Worm (Caenorhabditis elegans): ENCODE data around the gene F10C2.5.
A peak's percentile ranks its signal among the peaks of the same experiment; 100 is the strongest.
"Not testable (repeated sequence)": the region's sequence is repeated elsewhere in the genome, so short reads cannot be mapped to it uniquely, and the experiment has no call there.

Gene F10C2.5

DNA sequence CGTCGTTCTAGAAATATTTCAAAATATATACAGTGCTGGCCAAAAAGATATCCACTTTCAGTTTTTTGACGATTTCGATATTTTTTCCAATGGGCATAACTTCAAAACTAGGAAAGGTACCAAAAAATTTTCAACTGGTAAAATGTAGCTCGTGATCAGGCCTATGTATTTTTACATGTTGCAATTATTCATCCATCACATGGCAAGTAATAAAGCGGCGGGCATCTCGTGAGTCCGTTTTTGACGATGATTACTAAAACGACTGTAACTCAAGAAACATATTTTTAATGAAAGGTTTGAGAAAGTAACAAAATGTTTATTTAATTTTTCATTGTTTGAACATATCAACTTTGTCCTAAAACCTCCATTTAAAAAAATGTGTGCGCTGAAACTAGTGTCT is 25.2 kb upstream of the F10C2.5 start, which contains the start of gene F10C2.3:
Gene F10C2.3, plus strand, starts transcription at position 301 of the 400 bp plus-strand sequence.
- not testable (repeated sequence) for TF ChIP-seq skn-1 (tag; optimal IDR thresholded peaks at IDR 0.05); nhr-23 (tag; optimal IDR thresholded peaks at IDR 0.05); Y55F3AM.14 (GFP tag; optimal IDR thresholded peaks at IDR 0.05)

DNA sequence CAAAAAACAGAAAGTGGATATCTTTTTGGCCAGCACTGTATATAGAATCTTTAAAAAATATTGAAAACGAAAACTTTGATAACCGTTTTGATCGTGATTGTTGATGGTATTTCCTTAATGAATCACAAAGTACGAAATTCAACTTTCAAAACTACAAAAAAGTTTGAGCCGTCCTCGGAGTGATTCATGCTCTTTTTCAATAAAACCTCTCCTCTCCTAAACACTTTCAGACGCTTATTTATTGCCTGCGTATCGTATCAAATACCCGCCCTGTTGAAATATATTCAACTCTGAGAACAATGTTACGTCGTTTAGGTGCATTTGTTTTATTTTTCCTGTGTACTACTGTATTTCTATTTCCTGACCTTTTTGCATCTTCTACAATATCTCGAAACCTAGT is 24.3 kb upstream of the F10C2.5 start:
- TF ChIP-seq unc-62 (GFP tag; optimal IDR thresholded peaks at IDR 0.05) = no peak
- TF ChIP-seq fos-1 (tag; optimal IDR thresholded peaks at IDR 0.05) = peak; percentile 58

DNA sequence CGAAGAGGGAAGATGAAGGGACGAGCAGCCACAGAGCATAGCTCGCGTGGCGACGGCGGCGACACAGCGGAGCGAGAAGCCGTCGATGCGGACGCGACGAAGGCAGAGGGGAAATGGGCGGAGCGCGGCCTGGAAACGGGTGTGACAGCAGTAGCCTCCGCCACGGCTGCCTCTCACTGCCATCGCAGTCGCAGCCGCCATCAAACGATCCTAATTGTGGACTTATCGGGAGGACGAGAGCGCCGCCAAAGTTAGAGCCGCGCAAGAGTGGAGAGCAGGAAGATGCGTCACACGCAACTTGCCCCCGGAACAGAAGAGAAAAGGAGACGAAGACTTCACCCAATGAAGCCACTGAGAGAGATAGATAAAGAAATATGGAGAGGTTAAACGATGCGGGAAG is 21.0 kb upstream of the F10C2.5 start:
- peak; percentile 18 for TF ChIP-seq lin-11 (tag; optimal IDR thresholded peaks at IDR 0.05)
- no peak for TF ChIP-seq snpc-4 (tag; optimal IDR thresholded peaks at IDR 0.05)
- TF ChIP-seq ztf-4 (tag; optimal IDR thresholded peaks at IDR 0.05) = no peak
- TF ChIP-seq nhr-12 (tag; optimal IDR thresholded peaks at IDR 0.05) = no peak
- peak; percentile 82 for TF ChIP-seq zag-1 (tag; optimal IDR thresholded peaks at IDR 0.05)
- TF ChIP-seq C34F6.9 (tag; optimal IDR thresholded peaks at IDR 0.05) = peak; percentile 40
- peak in 1 of 2 experiments; percentile 1 for TF ChIP-seq mdl-1 (tag; optimal IDR thresholded peaks at IDR 0.05)
- no peak for TF ChIP-seq nhr-23 (tag; optimal IDR thresholded peaks at IDR 0.05)
- TF ChIP-seq alr-1 (tag; optimal IDR thresholded peaks at IDR 0.05) = no peak
- TF ChIP-seq nhr-21 (tag; optimal IDR thresholded peaks at IDR 0.05) = no peak
- no peak for TF ChIP-seq nhr-10 (tag; optimal IDR thresholded peaks at IDR 0.05)
- no peak for TF ChIP-seq mab-5 (tag; optimal IDR thresholded peaks at IDR 0.05)
- TF ChIP-seq R02D3.7 (tag; optimal IDR thresholded peaks at IDR 0.05) = no peak
- no peak for TF ChIP-seq lin-39 (tag; optimal IDR thresholded peaks at IDR 0.05)
- TF ChIP-seq nhr-129 (tag; optimal IDR thresholded peaks at IDR 0.05) = peak; percentile 31
- no peak for TF ChIP-seq nhr-11 (tag; optimal IDR thresholded peaks at IDR 0.05)
- no peak for TF ChIP-seq blmp-1 (tag; optimal IDR thresholded peaks at IDR 0.05; ENCODE audit: insufficient read depth)
- no peak for TF ChIP-seq elt-3 (tag; optimal IDR thresholded peaks at IDR 0.05)
- TF ChIP-seq dmd-4 (tag; optimal IDR thresholded peaks at IDR 0.05) = no peak
- no peak for TF ChIP-seq crh-2 (tag; optimal IDR thresholded peaks at IDR 0.05)
- TF ChIP-seq ztf-11 (tag; optimal IDR thresholded peaks at IDR 0.05) = no peak
- no peak for TF ChIP-seq unc-55 (GFP tag; optimal IDR thresholded peaks at IDR 0.05)
- no peak for TF ChIP-seq lin-13 (GFP tag; optimal IDR thresholded peaks at IDR 0.05)
- no peak for TF ChIP-seq peb-1 (tag; optimal IDR thresholded peaks at IDR 0.05)
- no peak for TF ChIP-seq unc-62 (GFP tag; optimal IDR thresholded peaks at IDR 0.05)
- TF ChIP-seq nhr-6 (tag; optimal IDR thresholded peaks at IDR 0.05) = no peak
- no peak for TF ChIP-seq unc-39 (tag; optimal IDR thresholded peaks at IDR 0.05)
- no peak for TF ChIP-seq egl-27 (tag; optimal IDR thresholded peaks at IDR 0.05)
- TF ChIP-seq sem-4 (tag; optimal IDR thresholded peaks at IDR 0.05) = peak; percentile 14
- peak; percentile 35 for TF ChIP-seq Y55F3AM.14 (GFP tag; optimal IDR thresholded peaks at IDR 0.05)
- TF ChIP-seq nhr-25 (tag; optimal IDR thresholded peaks at IDR 0.05) = no peak
- TF ChIP-seq mbf-1 (tag; optimal IDR thresholded peaks at IDR 0.05) = no peak
- peak; percentile 16 for TF ChIP-seq sma-9 (GFP tag; optimal IDR thresholded peaks at IDR 0.05)
- TF ChIP-seq sma-9 (tag; optimal IDR thresholded peaks at IDR 0.05) = no peak
- no peak for TF ChIP-seq fos-1 (tag; optimal IDR thresholded peaks at IDR 0.05)
- TF ChIP-seq lsy-2 (tag; optimal IDR thresholded peaks at IDR 0.05) = peak in 1 of 2 experiments; percentile 36
- TF ChIP-seq ceh-16 (tag; optimal IDR thresholded peaks at IDR 0.05) = no peak
- no peak for TF ChIP-seq elt-1 (tag; optimal IDR thresholded peaks at IDR 0.05)
- peak; percentile 50 for TF ChIP-seq F13H6.1 (tag; optimal IDR thresholded peaks at IDR 0.05)

DNA sequence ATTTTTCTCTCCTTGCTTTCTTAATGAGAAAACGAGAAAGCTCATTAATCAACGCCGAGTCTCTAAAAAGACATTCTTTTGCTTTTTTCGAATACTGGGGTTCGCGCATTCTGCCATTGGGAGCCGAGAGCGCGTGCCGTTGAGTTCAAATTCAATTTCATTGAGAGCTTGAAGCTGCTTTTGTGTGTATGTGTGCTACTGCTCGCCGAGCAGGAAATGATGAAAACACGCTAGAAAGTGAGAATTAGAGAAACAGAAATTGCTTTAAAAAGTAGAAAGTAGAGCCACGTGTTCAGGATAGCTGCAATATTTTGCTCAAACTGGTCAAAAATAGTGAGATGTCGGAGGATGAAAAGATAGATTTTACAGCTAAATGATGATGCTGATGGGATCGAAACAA is 19.5 kb upstream of the F10C2.5 start:
- TF ChIP-seq C34F6.9 (tag; optimal IDR thresholded peaks at IDR 0.05) (peak; percentile 58), zag-1 (tag; optimal IDR thresholded peaks at IDR 0.05) (peak; percentile 46), mbf-1 (tag; optimal IDR thresholded peaks at IDR 0.05) (no peak), lsy-2 (tag; optimal IDR thresholded peaks at IDR 0.05) (peak in 1 of 2 experiments; percentile 60), nhr-129 (tag; optimal IDR thresholded peaks at IDR 0.05) (peak; percentile 34), unc-55 (GFP tag; optimal IDR thresholded peaks at IDR 0.05) (peak; percentile 7), sma-9 (GFP tag; optimal IDR thresholded peaks at IDR 0.05) (peak; percentile 42), sma-9 (tag; optimal IDR thresholded peaks at IDR 0.05) (no peak), lin-11 (tag; optimal IDR thresholded peaks at IDR 0.05) (no peak)

Measured in whole organism, L2 larva.